Worm (Caenorhabditis elegans) whole organism, L4/young adult: ENCODE data around the gene lin-12.

Experiments used
- W03F9.2 ChIP-seq: fragments of 150-350 bp; optimal IDR thresholded peaks from 2 replicates; lab custom pipeline; 2014; ENCODE audit warnings: missing biosample characterization, missing genetic modification characterization
- dao-5 ChIP-seq: sonication (generic microtip); optimal IDR thresholded peaks from 2 replicates; lab custom pipeline; 2016; ENCODE audit warnings: missing genotype, missing genetic modification characterization, moderate library complexity, missing compliant biosample characterization
- him-1 ChIP-seq: sonication (generic microtip); optimal IDR thresholded peaks from 2 replicates; lab custom pipeline; 2016; ENCODE audit warnings: missing genotype, missing genetic modification reagents, missing genetic modification characterization, missing compliant biosample characterization

- no peak for TF ChIP-seq him-1 (tag; lab: Kevin White, UChicago)
- no peak for TF ChIP-seq W03F9.2 (tag; lab: Kevin White, UChicago)
- no peak for TF ChIP-seq dao-5 (tag; lab: Kevin White, UChicago)
Observed at ce11 chrIII:9115745-9116144, 44.5 kb upstream of the lin-12 start.
